Worm (Caenorhabditis elegans) whole organism, late embryonic: ENCODE results near the gene Y51A2B.8.

ENCODE experiments used
- F13H6.1 ChIP-seq: sonication (generic microtip); optimal IDR thresholded peaks from 2 replicates; lab custom pipeline; 2016; ENCODE audit warnings: missing genetic modification characterization, missing compliant biosample characterization
- K09A11.1 ChIP-seq: sonication (generic microtip); optimal IDR thresholded peaks from 2 replicates; lab custom pipeline; 2017; ENCODE audit warnings: antibody characterized with exemption, mild to moderate bottlenecking, missing genetic modification characterization, missing compliant biosample characterization; ENCODE audit not compliant: insufficient read depth
- T23F11.4 ChIP-seq: fragments of 200-800 bp; sonication (Bioruptor generic); optimal IDR thresholded peaks from 2 replicates; lab custom pipeline; 2018; ENCODE audit warnings: mild to moderate bottlenecking, missing genetic modification characterization, missing compliant biosample characterization
- ahr-1 ChIP-seq: sonication (generic microtip); optimal IDR thresholded peaks from 2 replicates; lab custom pipeline; 2016; ENCODE audit warnings: missing genetic modification characterization, missing compliant biosample characterization
- ama-1 ChIP-seq: fragments of 150-350 bp; optimal IDR thresholded peaks from 2 replicates; lab custom pipeline; 2014
- ceh-22 ChIP-seq: sonication (generic microtip); optimal IDR thresholded peaks from 2 replicates; lab custom pipeline; 2017; ENCODE audit warnings: missing biosample characterization, missing genetic modification characterization
- ceh-30 ChIP-seq: fragments of 150-350 bp; optimal IDR thresholded peaks from 2 replicates; lab custom pipeline; 2014; ENCODE audit warnings: missing biosample characterization, missing genetic modification characterization
- ceh-31 ChIP-seq: sonication (generic microtip); optimal IDR thresholded peaks from 2 replicates; lab custom pipeline; 2016; ENCODE audit warnings: missing genetic modification characterization, missing compliant biosample characterization
- ceh-45 ChIP-seq: fragments of 200-800 bp; sonication (Bioruptor generic); IDR thresholded peaks from 2 replicates; pipeline ENCODE4 v1.3.6; 2022; ENCODE audit warnings: missing genetic modification reagents, missing genetic modification characterization, missing compliant biosample characterization
- dmd-4 ChIP-seq: sonication (generic microtip); optimal IDR thresholded peaks from 2 replicates; lab custom pipeline; 2016; ENCODE audit warnings: borderline replicate concordance, missing genetic modification characterization, missing compliant biosample characterization
- elt-2 ChIP-seq: sonication (generic microtip); optimal IDR thresholded peaks from 2 replicates; lab custom pipeline; 2016; ENCODE audit warnings: missing genetic modification reagents, missing genetic modification characterization, missing compliant biosample characterization
- fkh-10 ChIP-seq: fragments of 150-350 bp; optimal IDR thresholded peaks from 2 replicates; lab custom pipeline; 2014; ENCODE audit warnings: missing biosample characterization, missing genetic modification reagents, missing genetic modification characterization
- fkh-6 ChIP-seq: sonication (generic microtip); optimal IDR thresholded peaks from 2 replicates; lab custom pipeline; 2016; ENCODE audit warnings: missing genetic modification characterization, missing compliant biosample characterization
- hlh-15 ChIP-seq: sonication (generic microtip); optimal IDR thresholded peaks from 2 replicates; lab custom pipeline; 2016; ENCODE audit warnings: missing genetic modification characterization, missing compliant biosample characterization
- hlh-6 ChIP-seq: sonication (generic microtip); optimal IDR thresholded peaks from 2 replicates; lab custom pipeline; 2016; ENCODE audit warnings: missing genotype, missing genetic modification characterization, missing compliant biosample characterization
- lim-6 ChIP-seq: sonication (generic microtip); optimal IDR thresholded peaks from 2 replicates; lab custom pipeline; 2016; ENCODE audit warnings: missing genetic modification characterization, missing compliant biosample characterization
- lin-11 ChIP-seq: fragments of 200-800 bp; sonication (Bioruptor generic); optimal IDR thresholded peaks from 2 replicates; lab custom pipeline; 2018; ENCODE audit warnings: mild to moderate bottlenecking, missing genetic modification characterization, missing compliant biosample characterization
- madf-2 ChIP-seq: sonication (generic microtip); optimal IDR thresholded peaks from 2 replicates; lab custom pipeline; 2017; ENCODE audit warnings: missing genetic modification characterization, missing compliant biosample characterization
- nhr-11 ChIP-seq: fragments of 150-350 bp; optimal IDR thresholded peaks from 2 replicates; lab custom pipeline; 2014; ENCODE audit warnings: missing biosample characterization, missing genetic modification characterization
- nhr-232 ChIP-seq: sonication (generic microtip); optimal IDR thresholded peaks from 2 replicates; lab custom pipeline; 2016; ENCODE audit warnings: missing genetic modification characterization, missing compliant biosample characterization
- npax-4 ChIP-seq: sonication (generic microtip); optimal IDR thresholded peaks from 2 replicates; lab custom pipeline; 2016; ENCODE audit warnings: missing genetic modification characterization, missing compliant biosample characterization
- pag-3 ChIP-seq: sonication (generic microtip); optimal IDR thresholded peaks from 2 replicates; lab custom pipeline; 2016; ENCODE audit warnings: missing compliant biosample characterization, missing genetic modification characterization, borderline replicate concordance
- pat-9 ChIP-seq: fragments of 200-800 bp; sonication (Bioruptor generic); optimal IDR thresholded peaks from 2 replicates; lab custom pipeline; 2018; ENCODE audit warnings: mild to moderate bottlenecking, missing genetic modification characterization, moderate library complexity, missing compliant biosample characterization
- pha-4 ChIP-seq: fragments of 150-350 bp; optimal IDR thresholded peaks from 2 replicates; lab custom pipeline; 2018; ENCODE audit warnings: missing biosample characterization, missing genetic modification reagents, missing genetic modification characterization
- pqm-1 ChIP-seq: sonication (generic microtip); optimal IDR thresholded peaks from 2 replicates; lab custom pipeline; 2016; ENCODE audit warnings: missing genetic modification characterization, missing compliant biosample characterization
- pros-1 ChIP-seq: fragments of 150-350 bp; optimal IDR thresholded peaks from 2 replicates; lab custom pipeline; 2014; ENCODE audit warnings: missing biosample characterization, missing genetic modification reagents, missing genetic modification characterization
- rnt-1 ChIP-seq: sonication (generic microtip); optimal IDR thresholded peaks from 2 replicates; lab custom pipeline; 2016; ENCODE audit warnings: missing genetic modification characterization, missing compliant biosample characterization
- sdc-2 ChIP-seq: sonication (generic microtip); optimal IDR thresholded peaks from 2 replicates; lab custom pipeline; 2016; ENCODE audit warnings: missing genotype, missing genetic modification characterization, missing compliant biosample characterization
- sox-2 ChIP-seq: fragments of 200-800 bp; sonication (Bioruptor generic); IDR thresholded peaks from 2 replicates; pipeline ENCODE4 v1.3.6; 2022; ENCODE audit warnings: missing genetic modification reagents, missing genetic modification characterization, missing compliant biosample characterization
- sox-4 ChIP-seq: sonication (generic microtip); optimal IDR thresholded peaks from 2 replicates; lab custom pipeline; 2017; ENCODE audit warnings: mild to moderate bottlenecking, missing genetic modification characterization, inconsistent platforms, missing compliant biosample characterization
- syd-9 ChIP-seq: sonication (generic microtip); optimal IDR thresholded peaks from 2 replicates; lab custom pipeline; 2016; ENCODE audit warnings: mild to moderate bottlenecking, missing genetic modification characterization, moderate library complexity, missing compliant biosample characterization
- tbx-2 ChIP-seq: sonication (generic microtip); optimal IDR thresholded peaks from 2 replicates; lab custom pipeline; 2016; ENCODE audit warnings: missing genetic modification characterization, missing compliant biosample characterization
- tbx-7 ChIP-seq: sonication (generic microtip); optimal IDR thresholded peaks from 2 replicates; lab custom pipeline; 2016; ENCODE audit warnings: missing genotype, missing genetic modification characterization, missing compliant biosample characterization
- ttx-3 ChIP-seq: sonication (generic microtip); optimal IDR thresholded peaks from 2 replicates; lab custom pipeline; 2016; ENCODE audit warnings: missing genetic modification reagents, missing genetic modification characterization, missing compliant biosample characterization
- unc-86 ChIP-seq: sonication (generic microtip); optimal IDR thresholded peaks from 2 replicates; lab custom pipeline; 2016; ENCODE audit warnings: missing genetic modification characterization, missing compliant biosample characterization
- zip-5 ChIP-seq: sonication (generic microtip); optimal IDR thresholded peaks from 2 replicates; lab custom pipeline; 2016; ENCODE audit warnings: missing genetic modification characterization, missing compliant biosample characterization

The Y51A2B.8 gene

DNA sequence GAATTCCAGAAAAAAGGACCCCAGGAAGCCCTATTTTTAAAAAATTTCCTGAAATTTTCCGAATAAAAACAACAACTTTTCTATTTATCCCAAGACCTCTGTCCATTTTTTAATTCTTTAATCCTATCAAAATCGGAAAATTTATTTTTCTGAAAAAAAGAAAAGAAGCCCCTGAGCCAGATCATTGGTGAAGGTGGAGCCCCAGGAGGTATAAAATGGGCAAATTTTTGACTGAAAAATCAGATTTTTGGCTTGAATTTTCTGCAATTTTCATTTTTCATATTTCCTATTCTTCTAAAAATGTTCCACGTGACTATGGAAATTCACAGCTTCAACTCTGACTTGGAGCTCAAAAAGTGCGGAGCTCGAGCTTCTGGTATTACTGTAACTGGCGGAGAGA is at the start of gene Y51A2B.8:
Y51A2B.8 (plus strand) TSS at position 301 of the 400 bp plus-strand sequence.
- TF ChIP-seq sox-4 (tag; lab: Kevin White, UChicago): no peak
- no peak for TF ChIP-seq zip-5 (tag; lab: Kevin White, UChicago)
- no peak for TF ChIP-seq sox-2 (GFP tag; lab: Robert Waterston, UW)
- no peak for TF ChIP-seq hlh-15 (tag; lab: Kevin White, UChicago)
- TF ChIP-seq, all 69 proteins: peak for 0

DNA sequence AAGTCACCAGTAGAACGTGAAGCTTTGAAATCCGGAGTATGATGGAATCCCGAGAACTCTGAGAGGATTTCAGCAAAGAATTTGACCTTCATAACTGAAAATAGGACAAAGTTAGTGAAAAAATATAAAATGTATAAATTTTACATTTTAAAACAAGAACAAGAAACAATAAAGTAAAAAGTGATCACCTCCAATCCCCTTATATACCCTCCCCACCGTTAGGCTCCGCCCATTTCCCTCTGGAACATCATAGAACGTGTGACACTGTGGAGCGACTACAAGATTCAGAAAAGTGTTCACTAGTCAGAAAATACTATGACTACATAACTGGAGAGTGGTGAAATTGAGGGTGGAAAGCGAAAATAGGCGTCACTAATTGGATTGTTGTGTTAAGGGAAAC is 47.8 kb upstream of the Y51A2B.8 start, which contains the start of gene B0462.4:
B0462.4 (minus strand) TSS at position 101 of the 400 bp plus-strand sequence.
- TF ChIP-seq ama-1: no peak
- no peak for TF ChIP-seq madf-2 (tag; lab: Kevin White, UChicago)
- no peak for TF ChIP-seq fkh-10 (GFP tag; lab: Kevin White, UChicago)
- no peak for TF ChIP-seq ceh-22 (tag; lab: Kevin White, UChicago)

DNA sequence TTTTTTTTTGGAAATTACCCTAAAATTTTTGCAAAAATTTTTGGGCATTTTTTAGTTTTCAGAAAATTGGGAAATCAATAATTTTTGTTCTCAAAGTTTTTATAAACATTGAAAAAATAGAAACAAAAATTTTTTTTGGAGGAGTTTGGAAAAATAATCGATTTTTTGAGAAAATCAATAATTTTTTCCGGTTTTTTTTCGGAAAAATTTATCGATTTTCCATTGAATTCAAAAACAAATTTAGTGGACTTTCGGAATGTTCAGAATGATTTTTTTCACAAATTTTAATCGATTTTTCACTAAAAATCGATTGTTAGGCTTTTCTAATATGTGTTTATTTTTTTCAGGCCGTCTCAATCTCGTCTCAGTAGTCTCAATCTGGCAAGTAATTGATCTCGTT is 41.3 kb upstream of the Y51A2B.8 start:
- TF ChIP-seq rnt-1 (tag; lab: Kevin White, UChicago): no peak
- TF ChIP-seq dmd-4: no peak
- TF ChIP-seq ceh-30 (tag; lab: Kevin White, UChicago): no peak
- no peak for TF ChIP-seq lin-11 (tag; lab: Kevin White, UChicago)
- no peak for TF ChIP-seq pag-3 (tag; lab: Kevin White, UChicago)
- no peak for TF ChIP-seq sdc-2 (tag; lab: Kevin White, UChicago)
- TF ChIP-seq elt-2 (tag; lab: Kevin White, UChicago): no peak
- TF ChIP-seq tbx-2 (tag; lab: Kevin White, UChicago): no peak
- TF ChIP-seq unc-86 (tag; lab: Kevin White, UChicago): no peak
- no peak for TF ChIP-seq ttx-3 (tag; lab: Kevin White, UChicago)
- no peak for TF ChIP-seq pros-1
- TF ChIP-seq madf-2 (tag; lab: Kevin White, UChicago): no peak
- TF ChIP-seq hlh-15 (tag; lab: Kevin White, UChicago): no peak

DNA sequence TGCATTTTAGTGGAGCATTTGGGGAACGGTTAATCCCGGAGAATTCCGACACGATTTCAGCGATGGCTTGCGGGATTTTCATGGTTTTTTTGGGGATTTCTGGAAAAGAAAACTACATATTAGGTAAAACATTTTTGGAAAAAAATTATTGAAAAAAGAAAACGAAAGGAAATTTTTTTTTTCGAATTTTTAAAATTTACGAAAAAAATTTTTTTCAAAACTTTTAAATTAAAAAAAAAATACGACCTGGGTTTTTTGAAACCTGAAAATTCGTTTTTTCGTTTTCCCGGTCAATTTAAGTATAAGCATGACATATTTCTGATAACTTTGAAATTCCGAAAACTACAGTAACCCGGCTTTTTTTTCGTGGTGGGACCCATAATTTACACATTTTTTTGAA is 39.1 kb upstream of the Y51A2B.8 start, which contains the start of gene C08E8.10:
C08E8.10 (minus strand) TSS at position 101 of the 400 bp plus-strand sequence.
- no peak for TF ChIP-seq rnt-1 (tag; lab: Kevin White, UChicago)
- TF ChIP-seq ceh-30 (tag; lab: Kevin White, UChicago): no peak
- TF ChIP-seq npax-4 (tag; lab: Kevin White, UChicago): no peak
- no peak for TF ChIP-seq ceh-31 (tag; lab: Kevin White, UChicago)
- TF ChIP-seq nhr-232 (tag; lab: Kevin White, UChicago): no peak
- TF ChIP-seq ahr-1 (tag; lab: Kevin White, UChicago): no peak
- TF ChIP-seq, all 69 proteins: peak for 0

DNA sequence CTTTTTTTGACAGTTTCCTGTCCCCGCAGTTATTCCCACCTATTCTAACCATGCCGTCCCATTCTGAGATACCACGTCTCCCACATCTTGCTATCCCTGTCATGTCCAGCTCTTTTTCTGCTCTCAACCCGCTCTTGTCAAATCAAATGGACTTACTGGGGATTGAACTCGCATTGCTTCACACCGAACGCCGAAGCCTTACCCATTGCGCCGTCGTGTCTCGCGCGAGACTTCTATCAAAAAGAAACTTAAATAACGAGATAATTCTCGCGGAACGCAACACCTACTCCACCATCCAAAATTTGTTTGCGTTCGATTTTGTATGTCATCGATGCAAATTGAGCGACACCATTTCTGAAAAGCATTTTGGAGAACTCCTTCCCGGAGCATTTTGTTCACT is 34.7 kb upstream of the Y51A2B.8 start:
- TF ChIP-seq fkh-10 (GFP tag; lab: Kevin White, UChicago): no peak
- no peak for TF ChIP-seq ama-1
- no peak for TF ChIP-seq tbx-7 (tag; lab: Kevin White, UChicago)
- TF ChIP-seq pqm-1 (tag; lab: Kevin White, UChicago): no peak
- TF ChIP-seq pha-4 (tag; lab: Kevin White, UChicago): no peak
- TF ChIP-seq pat-9 (tag; lab: Kevin White, UChicago): no peak
- TF ChIP-seq F13H6.1 (tag; lab: Kevin White, UChicago): no peak
- TF ChIP-seq syd-9: no peak
- TF ChIP-seq nhr-11: no peak
- TF ChIP-seq ttx-3 (tag; lab: Kevin White, UChicago): no peak
- no peak for TF ChIP-seq fkh-6 (tag; lab: Kevin White, UChicago)
- TF ChIP-seq K09A11.1 (tag; lab: Kevin White, UChicago): no peak
- no peak for TF ChIP-seq lim-6
- no peak for TF ChIP-seq madf-2 (tag; lab: Kevin White, UChicago)
- no peak for TF ChIP-seq elt-2 (tag; lab: Kevin White, UChicago)
- TF ChIP-seq hlh-6 (tag; lab: Kevin White, UChicago): no peak
- TF ChIP-seq T23F11.4: no peak
- TF ChIP-seq ceh-45 (GFP tag; lab: Robert Waterston, UW): no peak
